Worm (Caenorhabditis elegans) whole organism, L1 larva: ENCODE results near the gene pgl-2.
A peak's percentile ranks its signal among the peaks of the same experiment; 100 is the strongest.

Experiments used
- C04F5.9 ChIP-seq: sonication (generic microtip); optimal IDR thresholded peaks from 2 replicates; lab custom pipeline; 2016; ENCODE audit warnings: missing genetic modification characterization, missing compliant biosample characterization
- C34B4.2 ChIP-seq: sonication (generic microtip); optimal IDR thresholded peaks from 2 replicates; lab custom pipeline; 2017; ENCODE audit warnings: mild to moderate bottlenecking, missing genetic modification characterization, missing compliant biosample characterization
- F16B12.6 ChIP-seq: fragments of 150-350 bp; optimal IDR thresholded peaks from 2 replicates; lab custom pipeline; 2014; ENCODE audit warnings: missing biosample characterization, missing genetic modification characterization
- Y116A8C.19 ChIP-seq: sonication (generic microtip); optimal IDR thresholded peaks from 2 replicates; lab custom pipeline; 2016; ENCODE audit warnings: missing compliant biosample characterization, missing genetic modification characterization, borderline replicate concordance
- aha-1 ChIP-seq: fragments of 150-350 bp; optimal IDR thresholded peaks from 2 replicates; lab custom pipeline; 2014; ENCODE audit warnings: missing biosample characterization, missing genetic modification characterization
- alr-1 ChIP-seq: fragments of 200-800 bp; sonication (Bioruptor generic); optimal IDR thresholded peaks from 2 replicates; lab custom pipeline; 2018; ENCODE audit warnings: borderline replicate concordance, mild to moderate bottlenecking, missing genetic modification characterization, missing compliant biosample characterization
- ama-1 ChIP-seq: fragments of 150-350 bp; optimal IDR thresholded peaks from 2 replicates; lab custom pipeline; 2014
- ceh-63 ChIP-seq: fragments of 200-800 bp; sonication (Bioruptor generic); optimal IDR thresholded peaks from 2 replicates; lab custom pipeline; 2018; ENCODE audit warnings: mild to moderate bottlenecking, missing genetic modification characterization, missing compliant biosample characterization
- ceh-8 ChIP-seq: fragments of 200-800 bp; sonication (Bioruptor generic); optimal IDR thresholded peaks from 2 replicates; lab custom pipeline; 2018; ENCODE audit warnings: mild to moderate bottlenecking, missing genetic modification characterization, moderate library complexity, missing compliant biosample characterization
- ceh-82 ChIP-seq, 3 experiments: fragments of 150-350 bp in 1 of 3; sonication (generic microtip) in 2 of 3; optimal IDR thresholded peaks; 2 replicates each; lab custom pipeline; 2014 to 2017; ENCODE audit warnings: missing biosample characterization in 3 of 3, missing genetic modification characterization in 3 of 3
- ceh-88 ChIP-seq: fragments of 200-800 bp; sonication (Bioruptor generic); IDR thresholded peaks from 2 replicates; pipeline ENCODE4 v1.3.6; 2022; ENCODE audit warnings: missing genetic modification characterization, missing compliant biosample characterization
- ceh-90 ChIP-seq: sonication (generic microtip); optimal IDR thresholded peaks from 2 replicates; lab custom pipeline; 2016; ENCODE audit warnings: missing genetic modification characterization, missing compliant biosample characterization
- ces-1 ChIP-seq: fragments of 150-350 bp; optimal IDR thresholded peaks from 2 replicates; lab custom pipeline; 2014; ENCODE audit warnings: missing biosample characterization, missing genetic modification reagents, missing genetic modification characterization
- dpl-1 ChIP-seq, 3 experiments: fragments of 150-350 bp in 2 of 3; sonication (generic microtip) in 1 of 3; optimal IDR thresholded peaks; 2 replicates each; lab custom pipeline; 2014 to 2017; ENCODE audit warnings: missing biosample characterization in 3 of 3, missing genetic modification characterization in 3 of 3, missing genetic modification reagents in 3 of 3
- dsc-1 ChIP-seq: sonication (generic microtip); optimal IDR thresholded peaks from 2 replicates; lab custom pipeline; 2016; ENCODE audit warnings: mild to moderate bottlenecking, missing genetic modification characterization, missing compliant biosample characterization
- efl-1 ChIP-seq, 4 experiments: fragments of 150-350 bp; optimal IDR thresholded peaks in 3 of 4; peaks in 1 of 4; 1 replicate in 1 of 4; 2 replicates in 3 of 4; lab custom pipeline; 2014; ENCODE audit warnings: missing biosample characterization in 2 of 4, missing genetic modification characterization in 2 of 4, missing genetic modification reagents in 2 of 4
- egl-13 ChIP-seq: sonication (generic microtip); optimal IDR thresholded peaks from 2 replicates; lab custom pipeline; 2016; ENCODE audit warnings: missing genotype, missing genetic modification reagents, missing genetic modification characterization, missing compliant biosample characterization
- egl-27 ChIP-seq, 2 experiments: fragments of 150-350 bp in 1 of 2; sonication (generic microtip); optimal IDR thresholded peaks; 3 replicates each; lab custom pipeline; 2017 to 2018; ENCODE audit warnings: missing biosample characterization in 2 of 2, missing genetic modification characterization in 2 of 2, missing genetic modification reagents in 2 of 2
- elt-2 ChIP-seq: sonication (generic microtip); optimal IDR thresholded peaks from 2 replicates; lab custom pipeline; 2016; ENCODE audit warnings: missing genetic modification characterization, mild to moderate bottlenecking, inconsistent platforms, missing compliant biosample characterization, missing genetic modification reagents
- elt-3 ChIP-seq, 6 experiments: fragments of 150-350 bp in 1 of 6; sonication (generic microtip); optimal IDR thresholded peaks; 2 replicates each; lab custom pipeline; 2017 to 2018; ENCODE audit warnings: missing biosample characterization in 6 of 6, missing genetic modification characterization in 6 of 6, inconsistent platforms in 1 of 6
- hlh-17 ChIP-seq: fragments of 200-800 bp; sonication (Bioruptor generic); optimal IDR thresholded peaks from 2 replicates; lab custom pipeline; 2018; ENCODE audit warnings: missing genetic modification characterization, mild to moderate bottlenecking, missing compliant biosample characterization, moderate library complexity, borderline replicate concordance
- hlh-4 ChIP-seq: sonication (generic microtip); optimal IDR thresholded peaks from 2 replicates; lab custom pipeline; 2016; ENCODE audit warnings: mild to moderate bottlenecking, missing genetic modification characterization, missing compliant biosample characterization
- isw-1 ChIP-seq: fragments of 200-800 bp; sonication (Bioruptor generic); IDR thresholded peaks from 2 replicates; pipeline ENCODE4 v1.3.6; 2022; ENCODE audit warnings: missing genetic modification characterization, missing compliant biosample characterization
- lin-14 ChIP-seq: fragments of 200-800 bp; sonication (Bioruptor generic); optimal IDR thresholded peaks from 2 replicates; lab custom pipeline; 2018; ENCODE audit warnings: mild to moderate bottlenecking, missing genetic modification characterization, moderate library complexity, missing compliant biosample characterization
- mdl-1 ChIP-seq, 2 experiments: fragments of 150-350 bp; optimal IDR thresholded peaks; 2 replicates each; lab custom pipeline; 2014 to 2017; ENCODE audit warnings: missing biosample characterization in 2 of 2, missing genetic modification characterization in 2 of 2, inconsistent platforms in 1 of 2
- nhr-11 ChIP-seq: fragments of 150-350 bp; optimal IDR thresholded peaks from 2 replicates; lab custom pipeline; 2014; ENCODE audit warnings: missing biosample characterization, missing genetic modification characterization
- nhr-12 ChIP-seq: sonication (generic microtip); optimal IDR thresholded peaks from 2 replicates; lab custom pipeline; 2017; ENCODE audit warnings: missing biosample characterization, missing genetic modification characterization
- nhr-19 ChIP-seq: fragments of 200-800 bp; sonication (Bioruptor generic); conservative IDR thresholded peaks from 2 replicates; pipeline ENCODE4 v1.3.6; 2022; ENCODE audit warnings: missing genetic modification characterization, missing compliant biosample characterization
- nhr-20 ChIP-seq: sonication (generic microtip); optimal IDR thresholded peaks from 2 replicates; lab custom pipeline; 2016; ENCODE audit warnings: mild to moderate bottlenecking, missing genetic modification characterization, missing compliant biosample characterization
- nhr-237 ChIP-seq: fragments of 150-350 bp; optimal IDR thresholded peaks from 2 replicates; lab custom pipeline; 2014; ENCODE audit warnings: missing biosample characterization, missing genetic modification characterization
- nhr-47 ChIP-seq: sonication (generic microtip); optimal IDR thresholded peaks from 2 replicates; lab custom pipeline; 2016; ENCODE audit warnings: mild to moderate bottlenecking, missing genetic modification characterization, moderate library complexity, missing compliant biosample characterization
- nhr-71 ChIP-seq: sonication (generic microtip); optimal IDR thresholded peaks from 2 replicates; lab custom pipeline; 2016; ENCODE audit warnings: mild to moderate bottlenecking, missing genetic modification characterization, moderate library complexity, missing compliant biosample characterization
- nhr-77 ChIP-seq: fragments of 150-350 bp; optimal IDR thresholded peaks from 2 replicates; lab custom pipeline; 2014; ENCODE audit warnings: missing biosample characterization, missing genetic modification characterization
- nhr-85 ChIP-seq: sonication (generic microtip); peaks from one replicate; lab custom pipeline; 2016; ENCODE audit warnings: missing genetic modification characterization, inconsistent platforms, missing compliant biosample characterization
- nhr-90 ChIP-seq: sonication (generic microtip); optimal IDR thresholded peaks from 2 replicates; lab custom pipeline; 2016; ENCODE audit warnings: mild to moderate bottlenecking, missing genetic modification characterization, missing compliant biosample characterization; ENCODE audit not compliant: poor library complexity
- pag-3 ChIP-seq: sonication (generic microtip); optimal IDR thresholded peaks from 2 replicates; lab custom pipeline; 2017; ENCODE audit warnings: missing genetic modification characterization, mild to moderate bottlenecking, missing compliant biosample characterization, antibody characterized with exemption, borderline replicate concordance; ENCODE audit not compliant: insufficient read depth
- pax-3 ChIP-seq: fragments of 200-800 bp; sonication (Bioruptor generic); optimal IDR thresholded peaks from 2 replicates; lab custom pipeline; 2018; ENCODE audit warnings: mild to moderate bottlenecking, missing genetic modification characterization, moderate library complexity, missing compliant biosample characterization
- snu-23 ChIP-seq: sonication (generic microtip); optimal IDR thresholded peaks from 2 replicates; lab custom pipeline; 2016; ENCODE audit warnings: missing genetic modification characterization, missing compliant biosample characterization
- sptf-1 ChIP-seq: fragments of 150-350 bp; optimal IDR thresholded peaks from 2 replicates; lab custom pipeline; 2014; ENCODE audit warnings: missing biosample characterization, missing genetic modification characterization
- tbx-2 ChIP-seq: sonication (generic microtip); optimal IDR thresholded peaks from 2 replicates; lab custom pipeline; 2016; ENCODE audit warnings: missing genetic modification characterization, missing compliant biosample characterization
- unc-130 ChIP-seq: fragments of 150-350 bp; optimal IDR thresholded peaks from 2 replicates; lab custom pipeline; 2017; ENCODE audit warnings: missing biosample characterization, missing genetic modification characterization, inconsistent platforms
- unc-30 ChIP-seq: sonication (generic microtip); optimal IDR thresholded peaks from 2 replicates; lab custom pipeline; 2017; ENCODE audit warnings: missing biosample characterization, missing genetic modification characterization
- unc-62 ChIP-seq: fragments of 150-350 bp; optimal IDR thresholded peaks from 2 replicates; lab custom pipeline; 2014; ENCODE audit warnings: missing biosample characterization, missing genetic modification reagents, missing genetic modification characterization
- unc-86 ChIP-seq: sonication (generic microtip); optimal IDR thresholded peaks from 2 replicates; lab custom pipeline; 2016; ENCODE audit warnings: missing genetic modification characterization, missing compliant biosample characterization
- zag-1 ChIP-seq: fragments of 150-350 bp; optimal IDR thresholded peaks from 2 replicates; lab custom pipeline; 2014; ENCODE audit warnings: missing biosample characterization, missing genetic modification characterization
- ztf-4 ChIP-seq: fragments of 150-350 bp; optimal IDR thresholded peaks from 2 replicates; lab custom pipeline; 2014; ENCODE audit warnings: missing biosample characterization, missing genetic modification characterization

The pgl-2 gene

DNA sequence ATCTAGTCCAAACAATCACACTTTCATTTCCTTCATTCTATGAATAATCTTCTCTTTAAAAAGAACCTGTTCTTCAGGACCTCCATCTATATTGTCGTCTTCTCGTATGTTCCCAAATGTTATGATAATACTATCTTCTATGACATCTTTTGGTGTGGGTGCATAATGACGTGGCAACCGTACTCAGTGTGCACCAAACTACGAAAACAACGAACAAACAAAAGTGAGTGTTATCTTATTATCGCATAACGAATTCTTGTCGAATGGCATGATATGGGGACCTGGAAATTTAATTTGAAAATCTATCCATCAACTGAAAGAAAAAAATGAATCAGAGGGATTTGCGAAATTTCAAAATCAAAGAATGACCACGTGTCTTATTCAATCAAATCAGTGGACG is 19.2 kb downstream of the pgl-2 start (continued):
- TF ChIP-seq ceh-63 = no peak
- no peak for TF ChIP-seq nhr-12 (tag; lab: Kevin White, UChicago)

DNA sequence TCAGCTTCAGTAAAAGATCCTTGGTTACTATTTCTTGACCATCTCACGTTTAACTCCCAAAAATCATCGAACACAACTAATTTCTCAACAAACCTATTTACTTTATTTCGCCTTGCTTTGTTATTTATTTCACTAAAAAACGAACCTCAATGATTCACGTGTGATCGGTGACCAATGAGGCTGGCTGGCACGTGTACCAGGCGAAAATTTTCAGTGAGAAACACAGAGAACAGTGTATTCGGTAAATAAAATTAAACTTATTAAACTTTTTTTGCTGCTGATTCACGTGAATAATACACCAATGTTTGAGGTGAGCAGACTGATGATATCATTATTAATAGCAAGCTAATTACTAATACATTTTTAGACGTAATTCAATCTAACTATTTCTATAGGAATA is 19.8 kb downstream of the pgl-2 start:
- TF ChIP-seq ceh-8 (GFP tag; lab: Kevin White, UChicago) = peak; percentile 56
- TF ChIP-seq nhr-19 (GFP tag; lab: Robert Waterston, UW) = peak; percentile 24; the same call in 1 of the 2 replicates
- TF ChIP-seq aha-1 (tag; lab: Kevin White, UChicago) = no peak
- no peak for TF ChIP-seq pag-3 (tag; lab: Kevin White, UChicago)
- no peak for TF ChIP-seq efl-1 (optimal IDR thresholded peaks at IDR 0.05; lab: Kevin White, UChicago)
- peak in 1 of 2 experiments; percentile 22 for TF ChIP-seq efl-1 (GFP tag; optimal IDR thresholded peaks at IDR 0.05 in 1 of 2; lab: Kevin White, UChicago)
- TF ChIP-seq Y116A8C.19 (tag; lab: Kevin White, UChicago) = no peak
- TF ChIP-seq mdl-1 (tag; optimal IDR thresholded peaks at IDR 0.05; lab: Kevin White, UChicago) = peak in 1 of 2 experiments; percentile 2
- no peak for TF ChIP-seq ztf-4
- TF ChIP-seq nhr-77 (tag; lab: Kevin White, UChicago) = no peak
- TF ChIP-seq ceh-63 = no peak
- TF ChIP-seq dsc-1 (tag; lab: Kevin White, UChicago) = no peak
- no peak for TF ChIP-seq elt-2 (tag; lab: Kevin White, UChicago)
- TF ChIP-seq F16B12.6 (tag; lab: Kevin White, UChicago) = no peak
- peak; percentile 73 for TF ChIP-seq nhr-85 (tag; lab: Kevin White, UChicago)
- no peak for TF ChIP-seq nhr-237
- peak; percentile 51 for TF ChIP-seq nhr-71 (tag; lab: Kevin White, UChicago)
- peak in 1 of 6 experiments; percentile 38 for TF ChIP-seq elt-3 (tag; optimal IDR thresholded peaks at IDR 0.05; lab: Kevin White, UChicago)
- peak; percentile 5 for TF ChIP-seq tbx-2
- TF ChIP-seq snu-23 = peak; percentile 40
- no peak for TF ChIP-seq ceh-88 (GFP tag; lab: Robert Waterston, UW)
- TF ChIP-seq isw-1 (GFP tag; lab: Robert Waterston, UW) = no peak
- TF ChIP-seq nhr-20 (tag; lab: Kevin White, UChicago) = peak; percentile 60
- no peak for TF ChIP-seq unc-30
- TF ChIP-seq lin-14 (GFP tag; lab: Kevin White, UChicago) = peak; percentile 23

DNA sequence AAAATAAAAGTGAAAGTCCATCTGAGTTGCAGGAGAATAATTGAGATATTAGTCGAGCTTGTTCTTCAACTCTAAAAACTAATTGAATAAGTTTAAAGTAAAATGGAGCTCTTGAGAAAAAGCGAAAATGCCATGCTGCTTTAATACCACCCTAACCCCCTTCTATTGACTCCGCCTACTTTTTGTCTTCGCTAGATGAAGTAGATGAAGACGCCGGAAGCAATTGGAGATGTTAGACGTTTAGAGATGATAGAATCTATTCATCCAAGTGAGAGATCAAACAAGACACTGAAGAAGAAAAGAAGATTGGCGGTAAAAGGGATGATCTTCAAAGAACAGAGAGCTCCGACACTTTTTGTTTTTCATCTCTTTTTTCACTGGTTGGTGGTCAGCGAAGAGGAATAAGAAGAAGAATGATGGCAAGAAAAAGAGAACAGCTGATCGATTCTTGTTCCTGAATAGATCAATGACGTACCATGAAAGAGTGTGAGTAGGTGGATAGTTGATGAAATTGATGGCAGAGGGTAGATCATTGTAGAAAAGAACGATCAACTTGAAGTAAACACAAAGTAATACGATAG is 20.7 kb downstream of the pgl-2 start:
- TF ChIP-seq nhr-71 (tag; lab: Kevin White, UChicago) (peak; percentile 45), zag-1 (tag; lab: Kevin White, UChicago) (no peak), ceh-8 (GFP tag; lab: Kevin White, UChicago) (no peak), elt-2 (tag; lab: Kevin White, UChicago) (no peak), nhr-90 (tag; lab: Kevin White, UChicago) (no peak), Y116A8C.19 (tag; lab: Kevin White, UChicago) (no peak), alr-1 (tag; lab: Kevin White, UChicago) (no peak), unc-62 (no peak), egl-27 (tag; optimal IDR thresholded peaks at IDR 0.05; lab: Kevin White, UChicago) (no peak), nhr-12 (tag; lab: Kevin White, UChicago) (no peak), unc-86 (no peak), dsc-1 (tag; lab: Kevin White, UChicago) (peak; percentile 58), dpl-1 (GFP tag; optimal IDR thresholded peaks at IDR 0.05; lab: Kevin White, UChicago) (peak in 1 of 3 experiments; percentile 25), hlh-17 (GFP tag; lab: Kevin White, UChicago) (no peak), pax-3 (tag; lab: Kevin White, UChicago) (no peak), C04F5.9 (tag; lab: Kevin White, UChicago) (no peak), tbx-2 (no peak), nhr-237 (no peak), nhr-11 (tag; lab: Kevin White, UChicago) (no peak), hlh-4 (no peak), unc-130 (tag; lab: Kevin White, UChicago) (peak; percentile 2), egl-13 (tag; lab: Kevin White, UChicago) (no peak), lin-14 (GFP tag; lab: Kevin White, UChicago) (peak; percentile 37), ces-1 (no peak), C34B4.2 (no peak), sptf-1 (no peak), ama-1 (lab: Kevin White, UChicago) (no peak), ceh-82 (tag; optimal IDR thresholded peaks at IDR 0.05; lab: Kevin White, UChicago) (no peak), elt-3 (tag; optimal IDR thresholded peaks at IDR 0.05; lab: Kevin White, UChicago) (peak in 1 of 6 experiments; percentile 24), mdl-1 (tag; optimal IDR thresholded peaks at IDR 0.05; lab: Kevin White, UChicago) (no peak), ztf-4 (no peak), ceh-90 (tag; lab: Kevin White, UChicago) (no peak), nhr-47 (tag; lab: Kevin White, UChicago) (no peak)
